Worm (Caenorhabditis elegans): ENCODE measurements around the gene F01D5.1.

- no peak for TF ChIP-seq daf-12 (tag; optimal IDR thresholded peaks at IDR 0.05)
- no peak for TF ChIP-seq nhr-43 (tag; optimal IDR thresholded peaks at IDR 0.05; ENCODE audit: poor library complexity, severe bottlenecking)
- no peak for TF ChIP-seq lin-39 (tag; optimal IDR thresholded peaks at IDR 0.05)
- TF ChIP-seq eor-1 (tag; optimal IDR thresholded peaks at IDR 0.05), result no peak
- no peak for TF ChIP-seq aly-2 (tag; optimal IDR thresholded peaks at IDR 0.05)
- no peak for TF ChIP-seq R02D3.7 (tag; optimal IDR thresholded peaks at IDR 0.05)
- no peak for TF ChIP-seq fos-1 (tag; optimal IDR thresholded peaks at IDR 0.05)
- no peak for TF ChIP-seq pha-4 (tag; optimal IDR thresholded peaks at IDR 0.05)
- TF ChIP-seq elt-3 (tag; optimal IDR thresholded peaks at IDR 0.05), result no peak
- TF ChIP-seq ama-1 (optimal IDR thresholded peaks at IDR 0.05), result no peak
- TF ChIP-seq elt-1 (tag; optimal IDR thresholded peaks at IDR 0.05), result no peak
- no peak for TF ChIP-seq fkh-10 (GFP tag; optimal IDR thresholded peaks at IDR 0.05)
- no peak for TF ChIP-seq pqm-1 (tag; optimal IDR thresholded peaks at IDR 0.05)
Measured at ce11 chrII:13998964-13999363, 1.6 kb upstream of the F01D5.1 start, which contains the start of gene F01D5.2.

Measured in whole organism, L3 larva.